Worm (Caenorhabditis elegans): ENCODE measurements around the gene str-71.

The str-71 gene

ce11 chrV:15479107-15479506, 20.1 kb upstream of the str-71 start:
- TF ChIP-seq him-1 (tag; optimal IDR thresholded peaks at IDR 0.05) = no peak
- TF ChIP-seq W03F9.2 (tag; optimal IDR thresholded peaks at IDR 0.05) = no peak
- no peak for TF ChIP-seq dao-5 (tag; optimal IDR thresholded peaks at IDR 0.05)

- TF ChIP-seq him-1 (tag; optimal IDR thresholded peaks at IDR 0.05) = no peak
- TF ChIP-seq dao-5 (tag; optimal IDR thresholded peaks at IDR 0.05) = no peak
- TF ChIP-seq W03F9.2 (tag; optimal IDR thresholded peaks at IDR 0.05) = no peak
Measured at ce11 chrV:15478597-15478996, 19.6 kb upstream of the str-71 start, which contains the start of gene C06B8.2. TSS of gene C06B8.2 (minus strand) at chrV:15478749.

- TF ChIP-seq him-1 (tag; optimal IDR thresholded peaks at IDR 0.05) = no peak
- no peak for TF ChIP-seq W03F9.2 (tag; optimal IDR thresholded peaks at IDR 0.05)
- no peak for TF ChIP-seq dao-5 (tag; optimal IDR thresholded peaks at IDR 0.05)
Measured at ce11 chrV:15471029-15471428, 12.0 kb upstream of the str-71 start, which contains the start of gene dpf-1. TSS of gene dpf-1 (plus strand) at chrV:15471329.

ce11 chrV:15466719-15467118, 7.7 kb upstream of the str-71 start:
- TF ChIP-seq W03F9.2 (tag; optimal IDR thresholded peaks at IDR 0.05) (no peak), dao-5 (tag; optimal IDR thresholded peaks at IDR 0.05) (no peak), him-1 (tag; optimal IDR thresholded peaks at IDR 0.05) (no peak)

ce11 chrV:15466017-15466416, 7.0 kb upstream of the str-71 start:
- TF ChIP-seq him-1 (tag; optimal IDR thresholded peaks at IDR 0.05) (no peak), W03F9.2 (tag; optimal IDR thresholded peaks at IDR 0.05) (no peak), dao-5 (tag; optimal IDR thresholded peaks at IDR 0.05) (no peak)

- TF ChIP-seq him-1 (tag; optimal IDR thresholded peaks at IDR 0.05) (peak; percentile 92), W03F9.2 (tag; optimal IDR thresholded peaks at IDR 0.05) (peak; percentile 71), dao-5 (tag; optimal IDR thresholded peaks at IDR 0.05) (peak; percentile 87)
Measured at ce11 chrV:15465032-15465727, 6.2 kb upstream of the str-71 start, which contains the start of gene pqn-71. TSS of gene pqn-71 (plus strand) at chrV:15465677.

ce11 chrV:15464402-15464801, 5.4 kb upstream of the str-71 start, which contains the start of gene rocf-1:
TSS of gene rocf-1 (minus strand) at chrV:15464502.
- no peak for TF ChIP-seq dao-5 (tag; optimal IDR thresholded peaks at IDR 0.05)
- no peak for TF ChIP-seq W03F9.2 (tag; optimal IDR thresholded peaks at IDR 0.05)
- no peak for TF ChIP-seq him-1 (tag; optimal IDR thresholded peaks at IDR 0.05)

ce11 chrV:15454322-15454721, 4.7 kb downstream of the str-71 start:
- TF ChIP-seq W03F9.2 (tag; optimal IDR thresholded peaks at IDR 0.05) = no peak
- TF ChIP-seq him-1 (tag; optimal IDR thresholded peaks at IDR 0.05) = no peak
- TF ChIP-seq dao-5 (tag; optimal IDR thresholded peaks at IDR 0.05) = no peak

ce11 chrV:15451421-15451820, 7.6 kb downstream of the str-71 start, which contains the start of gene srw-33:
TSS of gene srw-33 (minus strand) at chrV:15451521.
- TF ChIP-seq W03F9.2 (tag; optimal IDR thresholded peaks at IDR 0.05) = no peak
- no peak for TF ChIP-seq dao-5 (tag; optimal IDR thresholded peaks at IDR 0.05)
- TF ChIP-seq him-1 (tag; optimal IDR thresholded peaks at IDR 0.05) = no peak

ce11 chrV:15448865-15449264, 10.1 kb downstream of the str-71 start, which contains the start of gene T26H5.14:
TSS of gene T26H5.14 (plus strand) at chrV:15449165.
- TF ChIP-seq W03F9.2 (tag; optimal IDR thresholded peaks at IDR 0.05) (no peak), dao-5 (tag; optimal IDR thresholded peaks at IDR 0.05) (no peak)

ce11 chrV:15448408-15448807, 10.6 kb downstream of the str-71 start, which contains the start of gene T26H5.4:
TSS of gene T26H5.4 (minus strand) at chrV:15448701.
- TF ChIP-seq him-1 (tag; optimal IDR thresholded peaks at IDR 0.05) = no peak
- TF ChIP-seq dao-5 (tag; optimal IDR thresholded peaks at IDR 0.05) = no peak
- TF ChIP-seq W03F9.2 (tag; optimal IDR thresholded peaks at IDR 0.05) = no peak

ce11 chrV:15445437-15445836, 13.6 kb downstream of the str-71 start, which contains the start of gene srh-239:
TSS of gene srh-239 (plus strand) at chrV:15445737.
- no peak for TF ChIP-seq him-1 (tag; optimal IDR thresholded peaks at IDR 0.05)
- no peak for TF ChIP-seq W03F9.2 (tag; optimal IDR thresholded peaks at IDR 0.05)
- TF ChIP-seq dao-5 (tag; optimal IDR thresholded peaks at IDR 0.05) = no peak

ce11 chrV:15444615-15445014, 14.4 kb downstream of the str-71 start, which contains the start of gene T26H5.9:
TSS of gene T26H5.9 (plus strand) at chrV:15444916.
- no peak for TF ChIP-seq dao-5 (tag; optimal IDR thresholded peaks at IDR 0.05)
- no peak for TF ChIP-seq W03F9.2 (tag; optimal IDR thresholded peaks at IDR 0.05)
- TF ChIP-seq him-1 (tag; optimal IDR thresholded peaks at IDR 0.05) = no peak

- TF ChIP-seq him-1 (tag; optimal IDR thresholded peaks at IDR 0.05) (no peak), W03F9.2 (tag; optimal IDR thresholded peaks at IDR 0.05) (no peak)
Measured at ce11 chrV:15444188-15444587, 14.8 kb downstream of the str-71 start, which contains the start of gene T26H5.11. TSS of gene T26H5.11 (minus strand) at chrV:15444288.

All from whole organism, L4/young adult.